Worm (Caenorhabditis elegans) whole organism, L1 larva: ENCODE measurements around the gene gly-13.

Source experiments
- C04F5.9 ChIP-seq: sonication (generic microtip); optimal IDR thresholded peaks from 2 replicates; lab custom pipeline; 2016; ENCODE audit warnings: missing genetic modification characterization, missing compliant biosample characterization
- ama-1 ChIP-seq: fragments of 150-350 bp; optimal IDR thresholded peaks from 2 replicates; lab custom pipeline; 2014
- blmp-1 ChIP-seq: fragments of 150-350 bp; optimal IDR thresholded peaks from 2 replicates; lab custom pipeline; 2014; ENCODE audit warnings: missing biosample characterization, missing genetic modification characterization
- ceh-63 ChIP-seq: fragments of 200-800 bp; sonication (Bioruptor generic); optimal IDR thresholded peaks from 2 replicates; lab custom pipeline; 2018; ENCODE audit warnings: mild to moderate bottlenecking, missing genetic modification characterization, missing compliant biosample characterization
- ceh-8 ChIP-seq: fragments of 200-800 bp; sonication (Bioruptor generic); optimal IDR thresholded peaks from 2 replicates; lab custom pipeline; 2018; ENCODE audit warnings: mild to moderate bottlenecking, missing genetic modification characterization, moderate library complexity, missing compliant biosample characterization
- ceh-90 ChIP-seq: sonication (generic microtip); optimal IDR thresholded peaks from 2 replicates; lab custom pipeline; 2016; ENCODE audit warnings: missing genetic modification characterization, missing compliant biosample characterization
- dpl-1 ChIP-seq, 3 experiments: fragments of 150-350 bp in 2 of 3; sonication (generic microtip) in 1 of 3; optimal IDR thresholded peaks; 2 replicates each; lab custom pipeline; 2014 to 2017; ENCODE audit warnings: missing biosample characterization in 3 of 3, missing genetic modification characterization in 3 of 3, missing genetic modification reagents in 3 of 3
- dsc-1 ChIP-seq: sonication (generic microtip); optimal IDR thresholded peaks from 2 replicates; lab custom pipeline; 2016; ENCODE audit warnings: mild to moderate bottlenecking, missing genetic modification characterization, missing compliant biosample characterization
- efl-1 ChIP-seq, 4 experiments: fragments of 150-350 bp; optimal IDR thresholded peaks in 3 of 4; peaks in 1 of 4; 1 replicate in 1 of 4; 2 replicates in 3 of 4; lab custom pipeline; 2014; ENCODE audit warnings: missing biosample characterization in 2 of 4, missing genetic modification characterization in 2 of 4, missing genetic modification reagents in 2 of 4
- efl-3 ChIP-seq: fragments of 200-800 bp; sonication (Bioruptor generic); optimal IDR thresholded peaks from 2 replicates; lab custom pipeline; 2018; ENCODE audit warnings: mild to moderate bottlenecking, missing genetic modification characterization, missing compliant biosample characterization
- egl-13 ChIP-seq: sonication (generic microtip); optimal IDR thresholded peaks from 2 replicates; lab custom pipeline; 2016; ENCODE audit warnings: missing genotype, missing genetic modification reagents, missing genetic modification characterization, missing compliant biosample characterization
- egl-27 ChIP-seq, 2 experiments: fragments of 150-350 bp in 1 of 2; sonication (generic microtip); optimal IDR thresholded peaks; 3 replicates each; lab custom pipeline; 2017 to 2018; ENCODE audit warnings: missing biosample characterization in 2 of 2, missing genetic modification characterization in 2 of 2, missing genetic modification reagents in 2 of 2
- elt-2 ChIP-seq: sonication (generic microtip); optimal IDR thresholded peaks from 2 replicates; lab custom pipeline; 2016; ENCODE audit warnings: missing genetic modification characterization, mild to moderate bottlenecking, inconsistent platforms, missing compliant biosample characterization, missing genetic modification reagents
- elt-3 ChIP-seq, 6 experiments: fragments of 150-350 bp in 1 of 6; sonication (generic microtip); optimal IDR thresholded peaks; 2 replicates each; lab custom pipeline; 2017 to 2018; ENCODE audit warnings: missing biosample characterization in 6 of 6, missing genetic modification characterization in 6 of 6, inconsistent platforms in 1 of 6
- ets-5 ChIP-seq: fragments of 200-800 bp; sonication (Bioruptor generic); IDR thresholded peaks from 2 replicates; pipeline ENCODE4 v1.3.6; 2022; ENCODE audit warnings: missing genetic modification characterization, missing compliant biosample characterization
- fkh-4 ChIP-seq: sonication (generic microtip); optimal IDR thresholded peaks from 2 replicates; lab custom pipeline; 2016; ENCODE audit warnings: missing compliant biosample characterization, missing genetic modification characterization, borderline replicate concordance
- hlh-17 ChIP-seq: fragments of 200-800 bp; sonication (Bioruptor generic); optimal IDR thresholded peaks from 2 replicates; lab custom pipeline; 2018; ENCODE audit warnings: missing genetic modification characterization, mild to moderate bottlenecking, missing compliant biosample characterization, moderate library complexity, borderline replicate concordance
- hlh-4 ChIP-seq: sonication (generic microtip); optimal IDR thresholded peaks from 2 replicates; lab custom pipeline; 2016; ENCODE audit warnings: mild to moderate bottlenecking, missing genetic modification characterization, missing compliant biosample characterization
- irx-1 ChIP-seq: sonication (generic microtip); optimal IDR thresholded peaks from 2 replicates; lab custom pipeline; 2016; ENCODE audit warnings: missing genetic modification characterization, missing compliant biosample characterization
- isw-1 ChIP-seq: fragments of 200-800 bp; sonication (Bioruptor generic); IDR thresholded peaks from 2 replicates; pipeline ENCODE4 v1.3.6; 2022; ENCODE audit warnings: missing genetic modification characterization, missing compliant biosample characterization
- jun-1 ChIP-seq: fragments of 150-350 bp; optimal IDR thresholded peaks from 2 replicates; lab custom pipeline; 2014; ENCODE audit warnings: missing biosample characterization, missing genetic modification reagents, missing genetic modification characterization
- lin-14 ChIP-seq: fragments of 200-800 bp; sonication (Bioruptor generic); optimal IDR thresholded peaks from 2 replicates; lab custom pipeline; 2018; ENCODE audit warnings: mild to moderate bottlenecking, missing genetic modification characterization, moderate library complexity, missing compliant biosample characterization
- lin-15B ChIP-seq: fragments of 150-350 bp; sonication (generic microtip); optimal IDR thresholded peaks from 3 replicates; lab custom pipeline; 2014; ENCODE audit warnings: missing biosample characterization, missing genetic modification characterization
- lin-35 ChIP-seq, 2 experiments: fragments of 150-350 bp; optimal IDR thresholded peaks; 2 replicates each; lab custom pipeline; 2014; ENCODE audit warnings: missing biosample characterization in 2 of 2, missing genetic modification characterization in 2 of 2, missing genetic modification reagents in 2 of 2
- lir-3 ChIP-seq: sonication (generic microtip); optimal IDR thresholded peaks from 2 replicates; lab custom pipeline; 2016; ENCODE audit warnings: mild to moderate bottlenecking, missing genetic modification characterization, moderate library complexity, missing compliant biosample characterization; ENCODE audit not compliant: poor library complexity
- mab-9 ChIP-seq: fragments of 200-800 bp; sonication (Bioruptor generic); IDR thresholded peaks from 2 replicates; pipeline ENCODE4 v1.3.6; 2022; ENCODE audit warnings: missing genetic modification reagents, missing genetic modification characterization, missing compliant biosample characterization
- mdl-1 ChIP-seq, 2 experiments: fragments of 150-350 bp; optimal IDR thresholded peaks; 2 replicates each; lab custom pipeline; 2014 to 2017; ENCODE audit warnings: missing biosample characterization in 2 of 2, missing genetic modification characterization in 2 of 2, inconsistent platforms in 1 of 2
- mef-2 ChIP-seq: fragments of 150-350 bp; optimal IDR thresholded peaks from 2 replicates; lab custom pipeline; 2014; ENCODE audit warnings: missing biosample characterization, missing genetic modification characterization
- nhr-12 ChIP-seq: sonication (generic microtip); optimal IDR thresholded peaks from 2 replicates; lab custom pipeline; 2017; ENCODE audit warnings: missing biosample characterization, missing genetic modification characterization
- nhr-20 ChIP-seq: sonication (generic microtip); optimal IDR thresholded peaks from 2 replicates; lab custom pipeline; 2016; ENCODE audit warnings: mild to moderate bottlenecking, missing genetic modification characterization, missing compliant biosample characterization
- nhr-237 ChIP-seq: fragments of 150-350 bp; optimal IDR thresholded peaks from 2 replicates; lab custom pipeline; 2014; ENCODE audit warnings: missing biosample characterization, missing genetic modification characterization
- nhr-47 ChIP-seq: sonication (generic microtip); optimal IDR thresholded peaks from 2 replicates; lab custom pipeline; 2016; ENCODE audit warnings: mild to moderate bottlenecking, missing genetic modification characterization, moderate library complexity, missing compliant biosample characterization
- nhr-71 ChIP-seq: sonication (generic microtip); optimal IDR thresholded peaks from 2 replicates; lab custom pipeline; 2016; ENCODE audit warnings: mild to moderate bottlenecking, missing genetic modification characterization, moderate library complexity, missing compliant biosample characterization
- nhr-85 ChIP-seq: sonication (generic microtip); peaks from one replicate; lab custom pipeline; 2016; ENCODE audit warnings: missing genetic modification characterization, inconsistent platforms, missing compliant biosample characterization
- pqm-1 ChIP-seq: sonication (generic microtip); optimal IDR thresholded peaks from 3 replicates; lab custom pipeline; 2017; ENCODE audit warnings: missing biosample characterization, missing genetic modification characterization
- snpc-4 ChIP-seq: fragments of 150-350 bp; optimal IDR thresholded peaks from 2 replicates; lab custom pipeline; 2014; ENCODE audit warnings: missing biosample characterization, missing genetic modification characterization
- sptf-1 ChIP-seq: fragments of 150-350 bp; optimal IDR thresholded peaks from 2 replicates; lab custom pipeline; 2014; ENCODE audit warnings: missing biosample characterization, missing genetic modification characterization
- sup-37 ChIP-seq: fragments of 200-800 bp; sonication (Bioruptor generic); optimal IDR thresholded peaks from 2 replicates; lab custom pipeline; 2018; ENCODE audit warnings: mild to moderate bottlenecking, missing genetic modification characterization, missing compliant biosample characterization
- swsn-7 ChIP-seq: sonication (generic microtip); optimal IDR thresholded peaks from 2 replicates; lab custom pipeline; 2016; ENCODE audit warnings: missing genetic modification characterization, missing compliant biosample characterization
- tlp-1 ChIP-seq: fragments of 150-350 bp; optimal IDR thresholded peaks from 2 replicates; lab custom pipeline; 2014; ENCODE audit warnings: missing biosample characterization, missing genetic modification characterization
- unc-98 ChIP-seq: fragments of 200-800 bp; sonication (Bioruptor generic); IDR thresholded peaks from 2 replicates; pipeline ENCODE4 v1.3.6; 2022; ENCODE audit warnings: missing genetic modification characterization, missing compliant biosample characterization
- xbp-1 ChIP-seq: sonication (generic microtip); optimal IDR thresholded peaks from 2 replicates; lab custom pipeline; 2016; ENCODE audit warnings: missing genetic modification characterization, missing compliant biosample characterization
- ztf-4 ChIP-seq: fragments of 150-350 bp; optimal IDR thresholded peaks from 2 replicates; lab custom pipeline; 2014; ENCODE audit warnings: missing biosample characterization, missing genetic modification characterization

The gly-13 gene

DNA sequence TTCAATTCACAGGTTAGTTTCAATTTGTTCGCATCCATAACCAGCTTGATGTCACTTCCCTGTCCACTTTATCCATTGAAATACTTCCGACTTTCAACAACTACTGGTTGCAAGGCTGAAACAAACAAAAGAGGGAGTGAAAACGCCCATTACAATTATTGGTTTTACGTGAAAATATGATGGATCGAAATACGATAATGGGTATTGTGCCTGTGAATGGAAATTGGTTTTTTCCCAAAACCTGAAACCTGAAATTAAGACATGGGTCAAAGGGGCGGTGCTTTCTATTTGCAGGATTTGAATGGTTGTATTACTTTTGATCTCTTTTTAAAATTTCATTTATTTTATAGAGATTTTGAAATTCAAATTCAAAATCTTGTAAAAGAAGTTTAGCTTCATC lies 2.4 kb upstream of the gly-13 start, which contains the start of gene B0416.2:
Gene B0416.2, plus strand, starts transcription at position 301 of the 400 bp plus-strand sequence.
- TF ChIP-seq C04F5.9 (tag; lab: Kevin White, UChicago) (no peak), swsn-7 (no peak), elt-2 (tag; lab: Kevin White, UChicago) (no peak), mab-9 (no peak), ceh-8 (GFP tag; lab: Kevin White, UChicago) (no peak), fkh-4 (tag; lab: Kevin White, UChicago) (no peak), isw-1 (no peak), ets-5 (GFP tag; lab: Robert Waterston, UW) (no peak), ceh-90 (no peak), nhr-237 (tag; lab: Kevin White, UChicago) (no peak), tlp-1 (tag; lab: Kevin White, UChicago) (no peak), hlh-17 (GFP tag; lab: Kevin White, UChicago) (no peak), egl-13 (tag; lab: Kevin White, UChicago) (no peak), unc-98 (GFP tag; lab: Robert Waterston, UW) (no peak), egl-27 (tag; optimal IDR thresholded peaks at IDR 0.05; lab: Kevin White, UChicago) (no peak), efl-1 (optimal IDR thresholded peaks at IDR 0.05; lab: Kevin White, UChicago) (no peak), efl-1 (GFP tag; optimal IDR thresholded peaks at IDR 0.05 in 1 of 2; lab: Kevin White, UChicago) (no peak), ama-1 (lab: Kevin White, UChicago) (no peak), irx-1 (no peak), ceh-63 (no peak)
- TF ChIP-seq, all 84 proteins: peak for 0

DNA sequence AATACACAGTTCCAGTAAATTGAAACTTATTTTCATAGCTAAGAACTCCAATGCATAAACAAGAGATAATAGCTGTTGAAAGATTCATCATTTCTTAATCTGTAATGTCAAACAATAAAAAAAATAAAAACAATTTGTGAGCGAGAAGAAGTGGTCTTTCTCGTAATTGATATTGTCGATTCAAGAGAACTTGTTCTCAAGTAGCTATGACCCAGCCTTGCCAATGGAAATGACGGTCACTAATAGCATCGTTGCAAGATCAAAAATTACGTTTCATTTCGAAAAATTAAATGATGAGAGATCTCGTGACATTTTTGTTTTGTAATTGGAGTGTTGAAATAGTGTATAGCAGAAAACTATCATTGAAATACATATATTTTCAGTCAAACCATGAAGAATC lies 1.4 kb upstream of the gly-13 start, which contains the start of gene B0416.7:
Gene B0416.7, minus strand, starts transcription at position 101 of the 400 bp plus-strand sequence.
- TF ChIP-seq lin-14 (GFP tag; lab: Kevin White, UChicago) (peak; percentile 5), efl-1 (optimal IDR thresholded peaks at IDR 0.05; lab: Kevin White, UChicago) (no peak), efl-1 (GFP tag; optimal IDR thresholded peaks at IDR 0.05 in 1 of 2; lab: Kevin White, UChicago) (peak in 1 of 2 experiments; percentile 36), irx-1 (no peak), sup-37 (GFP tag; lab: Kevin White, UChicago) (no peak), elt-3 (tag; optimal IDR thresholded peaks at IDR 0.05; lab: Kevin White, UChicago) (no peak), nhr-85 (tag; lab: Kevin White, UChicago) (peak; percentile 77)

DNA sequence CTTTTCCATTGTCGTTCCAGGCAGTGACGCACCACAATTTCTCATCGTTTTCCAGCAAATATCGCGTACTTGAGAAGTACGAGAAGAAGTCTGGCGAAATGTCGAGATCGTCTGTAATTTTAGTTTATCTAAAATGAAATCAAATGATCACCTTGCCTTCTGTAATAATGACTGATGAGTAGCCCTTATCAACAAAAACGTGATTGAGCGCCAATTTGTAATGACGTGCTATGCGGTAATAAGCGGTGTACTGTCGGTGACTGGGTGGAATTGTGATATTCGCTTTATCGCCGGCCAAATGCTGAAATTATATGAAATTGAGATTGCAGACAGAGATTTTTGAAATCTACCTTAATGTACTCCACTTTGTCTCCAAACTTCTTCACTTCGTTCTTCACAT lies 951 bp downstream of the gly-13 start:
- TF ChIP-seq lin-35 (GFP tag; optimal IDR thresholded peaks at IDR 0.05; lab: Kevin White, UChicago) = peak in 1 of 2 experiments; percentile 16
- TF ChIP-seq irx-1 = no peak
- no peak for TF ChIP-seq jun-1 (tag; lab: Kevin White, UChicago)
- TF ChIP-seq ets-5 (GFP tag; lab: Robert Waterston, UW) = no peak
- no peak for TF ChIP-seq nhr-20
- TF ChIP-seq C04F5.9 (tag; lab: Kevin White, UChicago) = no peak
- TF ChIP-seq snpc-4 = no peak
- no peak for TF ChIP-seq xbp-1
- TF ChIP-seq pqm-1 (tag; lab: Kevin White, UChicago) = no peak
- TF ChIP-seq ztf-4 (tag; lab: Kevin White, UChicago) = no peak
- peak; percentile 56 for TF ChIP-seq elt-2 (tag; lab: Kevin White, UChicago)
- TF ChIP-seq blmp-1 (tag; lab: Kevin White, UChicago) = no peak
- no peak for TF ChIP-seq mdl-1 (tag; optimal IDR thresholded peaks at IDR 0.05; lab: Kevin White, UChicago)
- TF ChIP-seq hlh-4 (tag; lab: Kevin White, UChicago) = no peak
- no peak for TF ChIP-seq mef-2 (tag; lab: Kevin White, UChicago)

DNA sequence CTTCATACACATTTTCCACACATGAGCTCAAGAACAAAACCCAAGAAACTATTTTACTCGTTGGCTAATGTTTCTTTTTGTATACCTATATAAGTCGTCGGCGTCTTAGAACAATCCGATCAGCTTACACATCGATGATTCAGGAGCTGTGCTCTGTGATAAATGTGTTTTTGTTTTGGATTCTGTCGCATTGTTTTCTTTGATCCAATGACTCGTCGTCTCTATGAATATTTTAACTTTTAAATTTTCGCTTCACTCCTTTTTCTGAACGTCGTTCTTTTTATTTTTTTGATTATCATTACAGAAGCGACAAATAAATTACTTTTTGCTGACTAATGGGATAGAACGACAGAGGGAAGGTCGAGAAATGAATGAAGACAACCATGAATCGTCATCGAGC lies 5.1 kb downstream of the gly-13 start, which contains the start of gene B0416.3:
Gene B0416.3, plus strand, starts transcription at position 301 of the 400 bp plus-strand sequence.
- TF ChIP-seq mdl-1 (tag; optimal IDR thresholded peaks at IDR 0.05; lab: Kevin White, UChicago) (no peak), lir-3 (tag; lab: Kevin White, UChicago) (no peak), nhr-47 (tag; lab: Kevin White, UChicago) (no peak), mab-9 (no peak), nhr-71 (tag; lab: Kevin White, UChicago) (no peak), dsc-1 (no peak), dpl-1 (GFP tag; optimal IDR thresholded peaks at IDR 0.05; lab: Kevin White, UChicago) (no peak), nhr-12 (tag; lab: Kevin White, UChicago) (no peak), efl-3 (GFP tag; lab: Kevin White, UChicago) (no peak), lin-15B (tag; lab: Kevin White, UChicago) (no peak), sptf-1 (tag; lab: Kevin White, UChicago) (no peak)
- TF ChIP-seq, all 84 proteins: peak for 0
